Worm (Caenorhabditis elegans): ENCODE results near the gene elks-1.

elks-1 gene

ce11 chrIV:3385337-3386215, 35.7 kb upstream of the elks-1 start, which contains the start of gene mai-2 (continued):
- TF ChIP-seq efl-1 (optimal IDR thresholded peaks at IDR 0.05) (peak; percentile 61 to 94), efl-1 (GFP tag; optimal IDR thresholded peaks at IDR 0.05 in 1 of 2) (peak; percentile 94 to 99), ztf-11 (tag; optimal IDR thresholded peaks at IDR 0.05) (peak in 1 of 2 experiments; percentile 12), mep-1 (tag; optimal IDR thresholded peaks at IDR 0.05) (peak; percentile 49), aha-1 (tag; optimal IDR thresholded peaks at IDR 0.05) (no peak), tbx-2 (tag; optimal IDR thresholded peaks at IDR 0.05) (peak; percentile 64), elt-3 (tag; optimal IDR thresholded peaks at IDR 0.05) (peak in 2 of 6 experiments; percentile 28 to 29), aly-2 (tag; optimal IDR thresholded peaks at IDR 0.05) (peak; percentile 20), nhr-237 (tag; optimal IDR thresholded peaks at IDR 0.05) (no peak), nhr-19 (GFP tag; conservative IDR thresholded peaks at IDR 0.05) (peak; percentile 65), nhr-47 (tag; optimal IDR thresholded peaks at IDR 0.05) (peak; percentile 73), fos-1 (tag; optimal IDR thresholded peaks at IDR 0.05) (peak; percentile 58), nhr-90 (tag; optimal IDR thresholded peaks at IDR 0.05; ENCODE audit: poor library complexity) (peak; percentile 41), nhr-11 (tag; optimal IDR thresholded peaks at IDR 0.05) (peak; percentile 18), blmp-1 (tag; optimal IDR thresholded peaks at IDR 0.05) (peak; percentile 27), elt-2 (tag; optimal IDR thresholded peaks at IDR 0.05) (peak; percentile 14), nhr-76 (tag; optimal IDR thresholded peaks at IDR 0.05) (no peak), unc-130 (tag; optimal IDR thresholded peaks at IDR 0.05) (peak; percentile 77), sup-37 (GFP tag; optimal IDR thresholded peaks at IDR 0.05) (peak; percentile 28), alr-1 (tag; optimal IDR thresholded peaks at IDR 0.05; ENCODE audit: borderline replicate concordance) (no peak), rnt-1 (tag; optimal IDR thresholded peaks at IDR 0.05) (peak; percentile 70), lin-35 (GFP tag; optimal IDR thresholded peaks at IDR 0.05) (peak; percentile 94 to 96), ets-5 (GFP tag; IDR thresholded peaks at IDR 0.05) (no peak), lir-3 (tag; optimal IDR thresholded peaks at IDR 0.05; ENCODE audit: poor library complexity) (peak; percentile 36), ama-1 (optimal IDR thresholded peaks at IDR 0.05) (no peak), hlh-17 (GFP tag; optimal IDR thresholded peaks at IDR 0.05; ENCODE audit: borderline replicate concordance) (no peak), lin-14 (GFP tag; optimal IDR thresholded peaks at IDR 0.05) (peak; percentile 60), unc-98 (GFP tag; IDR thresholded peaks at IDR 0.05) (0 out of 2 replicates have a peak, but pooled peaks have one; percentile 34), ceh-63 (GFP tag; optimal IDR thresholded peaks at IDR 0.05) (no peak), irx-1 (tag; optimal IDR thresholded peaks at IDR 0.05) (no peak), fkh-10 (GFP tag; optimal IDR thresholded peaks at IDR 0.05) (peak; percentile 21), unc-86 (tag; optimal IDR thresholded peaks at IDR 0.05) (peak; percentile 60), snpc-4 (tag; optimal IDR thresholded peaks at IDR 0.05) (peak; percentile 26), sptf-1 (tag; optimal IDR thresholded peaks at IDR 0.05) (no peak)

- no peak for TF ChIP-seq nhr-12 (tag; optimal IDR thresholded peaks at IDR 0.05)
- no peak for TF ChIP-seq ceh-90 (tag; optimal IDR thresholded peaks at IDR 0.05)
- TF ChIP-seq lsy-2 (tag; optimal IDR thresholded peaks at IDR 0.05), result peak; percentile 95
- TF ChIP-seq nhr-90 (tag; optimal IDR thresholded peaks at IDR 0.05; ENCODE audit: poor library complexity), result peak; percentile 89
- TF ChIP-seq egl-27 (tag; optimal IDR thresholded peaks at IDR 0.05), result peak in 1 of 2 experiments; percentile 55
- TF ChIP-seq ama-1 (optimal IDR thresholded peaks at IDR 0.05), result no peak
- peak; percentile 98 for TF ChIP-seq lin-14 (GFP tag; optimal IDR thresholded peaks at IDR 0.05)
- peak; percentile 83 for TF ChIP-seq skn-1 (tag; optimal IDR thresholded peaks at IDR 0.05)
- no peak for TF ChIP-seq lir-3 (tag; optimal IDR thresholded peaks at IDR 0.05; ENCODE audit: poor library complexity)
- peak; percentile 95 for TF ChIP-seq tbx-2 (tag; optimal IDR thresholded peaks at IDR 0.05)
- peak; percentile 87 for TF ChIP-seq ceh-8 (GFP tag; optimal IDR thresholded peaks at IDR 0.05)
- peak; percentile 78 for TF ChIP-seq nhr-77 (tag; optimal IDR thresholded peaks at IDR 0.05)
- no peak for TF ChIP-seq ets-5 (GFP tag; IDR thresholded peaks at IDR 0.05)
- peak; percentile 41 for TF ChIP-seq mef-2 (tag; optimal IDR thresholded peaks at IDR 0.05)
- TF ChIP-seq ceh-88 (GFP tag; IDR thresholded peaks at IDR 0.05), result peak; percentile 84
- TF ChIP-seq nhr-19 (GFP tag; conservative IDR thresholded peaks at IDR 0.05), result peak; percentile 95
- TF ChIP-seq nhr-71 (tag; optimal IDR thresholded peaks at IDR 0.05), result peak; percentile 98
- peak; percentile 80 for TF ChIP-seq lin-39 (tag; optimal IDR thresholded peaks at IDR 0.05)
- TF ChIP-seq unc-98 (GFP tag; IDR thresholded peaks at IDR 0.05), result 0 out of 2 replicates have a peak, but pooled peaks have one; percentile 36
- peak; percentile 96 for TF ChIP-seq nhr-85 (tag)
- peak; percentile 74 for TF ChIP-seq pax-3 (tag; optimal IDR thresholded peaks at IDR 0.05)
- no peak for TF ChIP-seq hlh-4 (tag; optimal IDR thresholded peaks at IDR 0.05)
- peak; percentile 90 for TF ChIP-seq isw-1 (GFP tag; IDR thresholded peaks at IDR 0.05)
- TF ChIP-seq hpl-2 (GFP tag; optimal IDR thresholded peaks at IDR 0.05), result peak; percentile 65
Measured at ce11 chrIV:3384593-3384992, 34.8 kb upstream of the elks-1 start.
